Fruit fly (Drosophila melanogaster) whole organism, pupa: ENCODE data around the gene CG14657.

Experiments
- CG12605 ChIP-seq: fragments of 200-800 bp; sonication (Bioruptor generic); IDR thresholded peaks from 2 replicates; pipeline ENCODE4 v1.3.6; 2022; ENCODE audit warnings: missing biosample characterization, missing genetic modification characterization
- CG34367 ChIP-seq: fragments of 200-800 bp; sonication (Bioruptor generic); optimal IDR thresholded peaks from 2 replicates; lab custom pipeline; 2018; ENCODE audit warnings: missing biosample characterization, mild to moderate bottlenecking, missing genetic modification characterization
- CG8159 ChIP-seq: fragments of 200-800 bp; sonication (Bioruptor generic); optimal IDR thresholded peaks from 3 replicates; lab custom pipeline; 2018; ENCODE audit warnings: missing biosample characterization, mild to moderate bottlenecking, missing genetic modification characterization, moderate library complexity
- Ets98B ChIP-seq: fragments of 200-800 bp; sonication (Bioruptor generic); IDR thresholded peaks from 2 replicates; pipeline ENCODE4 v1.3.6; 2022; ENCODE audit warnings: missing biosample characterization, missing genetic modification characterization
- gl ChIP-seq: fragments of 200-800 bp; sonication (Bioruptor generic); optimal IDR thresholded peaks from 2 replicates; lab custom pipeline; 2018; ENCODE audit warnings: missing biosample characterization, mild to moderate bottlenecking, missing genetic modification characterization
- rn ChIP-seq: fragments of 200-800 bp; sonication (Bioruptor generic); IDR thresholded peaks from 2 replicates; pipeline ENCODE4 v1.3.6; 2022; ENCODE audit warnings: missing biosample characterization, missing genetic modification characterization

DNA sequence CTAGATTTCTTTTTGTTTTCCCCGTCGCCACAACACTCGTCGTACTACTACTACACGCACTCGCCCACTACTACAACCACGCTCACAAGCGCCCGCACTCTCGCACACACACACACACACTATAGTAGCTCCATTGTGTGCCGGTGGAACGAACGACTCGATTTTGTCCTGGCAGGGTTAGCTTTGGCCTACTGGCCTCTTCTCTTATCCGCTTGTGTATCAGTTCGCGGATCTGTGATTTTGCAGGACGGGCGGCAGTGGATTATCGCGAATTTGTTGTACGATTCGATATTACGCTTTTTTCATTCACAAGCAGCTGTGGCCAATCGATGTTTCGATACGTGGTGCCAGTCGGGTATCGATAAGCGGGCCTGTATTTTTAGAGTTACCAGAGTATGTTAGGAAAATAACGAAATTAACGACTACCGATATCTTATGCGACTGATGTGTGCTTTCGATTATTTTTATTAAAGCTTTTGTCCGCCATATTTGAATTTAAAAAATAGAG, at the start of gene CG14657:
- TF ChIP-seq CG34367 (tag; lab: Kevin White, UChicago) (no peak), Ets98B (GFP tag; lab: Robert Waterston, UW) (no peak), rn (GFP tag; lab: Robert Waterston, UW) (no peak), gl (tag; lab: Kevin White, UChicago) (no peak), CG12605 (GFP tag; lab: Robert Waterston, UW) (no peak), CG8159 (tag; lab: Kevin White, UChicago) (no peak)
